Fruit fly (Drosophila melanogaster) whole organism, embryonic: ENCODE measurements around the gene ash1.

Source experiments
- Abd-B ChIP-seq: fragments of 200-800 bp; sonication (Bioruptor generic); optimal IDR thresholded peaks from 2 replicates; lab custom pipeline; 2018; ENCODE audit warnings: missing biosample characterization, mild to moderate bottlenecking, missing genetic modification characterization, moderate library complexity
- Antp ChIP-seq: fragments of 200-800 bp; sonication (Bioruptor generic); optimal IDR thresholded peaks from 3 replicates; lab custom pipeline; 2016; ENCODE audit warnings: missing biosample characterization, missing genetic modification characterization
- Atf-2 ChIP-seq: fragments of 200-800 bp; sonication (Bioruptor generic); optimal IDR thresholded peaks from 2 replicates; lab custom pipeline; 2016; ENCODE audit warnings: missing biosample characterization, missing genetic modification characterization
- Atf3 ChIP-seq: fragments of 200-800 bp; sonication (Bioruptor generic); optimal IDR thresholded peaks from 3 replicates; lab custom pipeline; 2016; ENCODE audit warnings: missing biosample characterization, missing genetic modification characterization
- CG10654 ChIP-seq: fragments of 200-800 bp; sonication (Bioruptor generic); optimal IDR thresholded peaks from 2 replicates; lab custom pipeline; 2016; ENCODE audit warnings: missing biosample characterization, missing genetic modification characterization
- CG12071 ChIP-seq: fragments of 200-800 bp; sonication (Bioruptor generic); optimal IDR thresholded peaks from 3 replicates; lab custom pipeline; 2018; ENCODE audit warnings: missing biosample characterization, mild to moderate bottlenecking, missing genetic modification characterization
- CG12744 ChIP-seq: fragments of 200-800 bp; sonication (Bioruptor generic); optimal IDR thresholded peaks from 2 replicates; lab custom pipeline; 2016; ENCODE audit warnings: missing biosample characterization, missing genetic modification characterization
- CG12769 ChIP-seq: fragments of 200-800 bp; sonication (Bioruptor generic); optimal IDR thresholded peaks from 2 replicates; lab custom pipeline; 2019; ENCODE audit warnings: missing biosample characterization, mild to moderate bottlenecking, missing genetic modification characterization, moderate library complexity
- CG15514 ChIP-seq: fragments of 200-800 bp; sonication (Bioruptor generic); optimal IDR thresholded peaks from 3 replicates; lab custom pipeline; 2017; ENCODE audit warnings: missing biosample characterization, missing genetic modification characterization, mild to moderate bottlenecking, moderate library complexity, missing genetic modification reagents
- CG1647 ChIP-seq: fragments of 200-800 bp; sonication (Bioruptor generic); optimal IDR thresholded peaks from 3 replicates; lab custom pipeline; 2016; ENCODE audit warnings: missing biosample characterization, missing genetic modification characterization
- CG17186 ChIP-seq: fragments of 200-800 bp; sonication (Bioruptor generic); optimal IDR thresholded peaks from 3 replicates; lab custom pipeline; 2017; ENCODE audit warnings: missing biosample characterization, missing genetic modification reagents, missing genetic modification characterization
- CG17328 ChIP-seq: fragments of 200-800 bp; sonication (Bioruptor generic); IDR thresholded peaks from 2 replicates; pipeline ENCODE4 v1.3.6; 2022; ENCODE audit warnings: missing biosample characterization, missing genetic modification characterization
- CG18011 ChIP-seq: fragments of 200-800 bp; sonication (Bioruptor generic); optimal IDR thresholded peaks from 2 replicates; lab custom pipeline; 2017; ENCODE audit warnings: missing biosample characterization, missing genetic modification characterization, mild to moderate bottlenecking, moderate library complexity, missing genotype
- CG2202 ChIP-seq: fragments of 200-800 bp; sonication (Bioruptor generic); optimal IDR thresholded peaks from 2 replicates; lab custom pipeline; 2018; ENCODE audit warnings: missing biosample characterization, mild to moderate bottlenecking, missing genetic modification characterization
- CG3065 ChIP-seq: fragments of 200-800 bp; sonication (Bioruptor generic); optimal IDR thresholded peaks from 2 replicates; lab custom pipeline; 2016; ENCODE audit warnings: missing biosample characterization, missing genetic modification characterization
- CG43689 ChIP-seq: fragments of 200-800 bp; sonication (Bioruptor generic); IDR thresholded peaks from 2 replicates; pipeline ENCODE4 v1.3.6; 2022; ENCODE audit warnings: missing biosample characterization, missing genetic modification characterization
- CG5953 ChIP-seq: fragments of 200-800 bp; sonication (Bioruptor generic); IDR thresholded peaks from 2 replicates; pipeline ENCODE4 v1.3.6; 2022; ENCODE audit warnings: missing biosample characterization, missing genetic modification characterization
- CG6272 ChIP-seq: fragments of 200-800 bp; sonication (Bioruptor generic); IDR thresholded peaks from 2 replicates; pipeline ENCODE4 v1.3.6; 2022; ENCODE audit warnings: missing biosample characterization, missing genetic modification characterization
- CG6765 ChIP-seq: fragments of 200-800 bp; sonication (Bioruptor generic); optimal IDR thresholded peaks from 3 replicates; lab custom pipeline; 2017; ENCODE audit warnings: missing biosample characterization, mild to moderate bottlenecking, missing genetic modification characterization
- CG8765 ChIP-seq: fragments of 200-800 bp; sonication (Bioruptor generic); IDR thresholded peaks from 2 replicates; pipeline ENCODE4 v1.3.6; 2022; ENCODE audit warnings: missing biosample characterization, missing genetic modification characterization
- CTCF ChIP-seq: fragments of 200-800 bp; sonication (Bioruptor generic); optimal IDR thresholded peaks from 2 replicates; lab custom pipeline; 2017; ENCODE audit warnings: missing biosample characterization, mild to moderate bottlenecking, missing genetic modification characterization, moderate library complexity
- Camta ChIP-seq: fragments of 200-800 bp; sonication (Bioruptor generic); optimal IDR thresholded peaks from 2 replicates; lab custom pipeline; 2016; ENCODE audit warnings: missing biosample characterization, missing genetic modification characterization
- Gsc ChIP-seq: fragments of 200-800 bp; sonication (Bioruptor generic); IDR thresholded peaks from 2 replicates; pipeline ENCODE4 v1.3.6; 2022; ENCODE audit warnings: missing biosample characterization, missing genetic modification characterization
- H15 ChIP-seq: fragments of 200-800 bp; sonication (Bioruptor generic); IDR thresholded peaks from 3 replicates; pipeline ENCODE4 v1.3.6; 2022; ENCODE audit warnings: missing biosample characterization, missing genetic modification characterization
- H2.0 ChIP-seq: fragments of 200-800 bp; sonication (Bioruptor generic); IDR thresholded peaks from 2 replicates; pipeline ENCODE4 v1.3.6; 2022; ENCODE audit warnings: missing biosample characterization, missing genetic modification characterization
- Hmr ChIP-seq: fragments of 200-800 bp; sonication (Bioruptor generic); optimal IDR thresholded peaks from 3 replicates; lab custom pipeline; 2017; ENCODE audit warnings: mild to moderate bottlenecking, missing biosample characterization, missing genetic modification reagents, missing genetic modification characterization
- Hr78 ChIP-seq, 2 experiments: fragments of 200-800 bp in 1 of 2; fragments of >200 bp in 1 of 2; sonication (Bioruptor generic) in 1 of 2; optimal IDR thresholded peaks; 2 replicates each; lab custom pipeline; 2017 to 2019; ENCODE audit warnings: missing biosample characterization in 2 of 2, missing genetic modification characterization in 2 of 2, mild to moderate bottlenecking in 1 of 2, moderate library complexity in 1 of 2
- Max ChIP-seq: fragments of 200-800 bp; sonication (Bioruptor generic); optimal IDR thresholded peaks from 2 replicates; lab custom pipeline; 2016; ENCODE audit warnings: missing biosample characterization, mild to moderate bottlenecking, missing genetic modification characterization
- NFAT ChIP-seq: fragments of 200-800 bp; sonication (Bioruptor generic); IDR thresholded peaks from 2 replicates; pipeline ENCODE4 v1.3.6; 2022; ENCODE audit warnings: missing biosample characterization, missing genetic modification characterization
- Nf-YB ChIP-seq: fragments of 200-800 bp; sonication (Bioruptor generic); optimal IDR thresholded peaks from 3 replicates; lab custom pipeline; 2019; ENCODE audit warnings: missing biosample characterization, mild to moderate bottlenecking, missing genetic modification characterization, moderate library complexity
- PHDP ChIP-seq: fragments of 200-800 bp; sonication (Bioruptor generic); optimal IDR thresholded peaks from 3 replicates; lab custom pipeline; 2018; ENCODE audit warnings: missing biosample characterization, mild to moderate bottlenecking, missing genetic modification characterization, moderate library complexity
- Usf ChIP-seq: fragments of 200-800 bp; sonication (Bioruptor generic); optimal IDR thresholded peaks from 2 replicates; lab custom pipeline; 2017; ENCODE audit warnings: missing genotype, missing biosample characterization, missing genetic modification characterization
- ab ChIP-seq: fragments of 200-800 bp; sonication (Bioruptor generic); optimal IDR thresholded peaks from 2 replicates; lab custom pipeline; 2016; ENCODE audit warnings: missing biosample characterization, missing genetic modification characterization
- ap ChIP-seq: fragments of 200-800 bp; sonication (Bioruptor generic); IDR thresholded peaks from 2 replicates; pipeline ENCODE4 v1.3.6; 2022; ENCODE audit warnings: missing biosample characterization, missing genetic modification characterization
- cato ChIP-seq: fragments of 200-800 bp; sonication (Bioruptor generic); optimal IDR thresholded peaks from 2 replicates; lab custom pipeline; 2016; ENCODE audit warnings: missing biosample characterization, missing genetic modification characterization, borderline replicate concordance
- corto ChIP-seq: fragments of 200-800 bp; sonication (Bioruptor generic); optimal IDR thresholded peaks from 2 replicates; lab custom pipeline; 2016; ENCODE audit warnings: missing biosample characterization, mild to moderate bottlenecking, missing genetic modification characterization, moderate library complexity
- crol ChIP-seq: fragments of 200-800 bp; sonication (Bioruptor generic); IDR thresholded peaks from 2 replicates; pipeline ENCODE4 v1.3.6; 2022; ENCODE audit warnings: missing biosample characterization, missing genetic modification characterization
- cwo ChIP-seq: fragments of 200-800 bp; sonication (Bioruptor generic); optimal IDR thresholded peaks from 3 replicates; lab custom pipeline; 2017; ENCODE audit warnings: missing biosample characterization, missing genetic modification characterization, mild to moderate bottlenecking, moderate library complexity, missing genetic modification reagents
- da ChIP-seq: fragments of 200-800 bp; sonication (Bioruptor generic); optimal IDR thresholded peaks from 2 replicates; lab custom pipeline; 2016; ENCODE audit warnings: missing biosample characterization, missing genetic modification characterization
- dmrt99B ChIP-seq: fragments of 200-800 bp; sonication (Bioruptor generic); optimal IDR thresholded peaks from 2 replicates; lab custom pipeline; 2018; ENCODE audit warnings: missing biosample characterization, mild to moderate bottlenecking, missing genetic modification characterization, moderate library complexity
- dpn ChIP-seq, 2 experiments: fragments of 200-800 bp; sonication (Bioruptor generic); optimal IDR thresholded peaks; 3 replicates each; lab custom pipeline; 2016; ENCODE audit warnings: missing biosample characterization in 2 of 2, missing genetic modification characterization in 2 of 2
- eyg ChIP-seq: fragments of 200-800 bp; sonication (Bioruptor generic); optimal IDR thresholded peaks from 3 replicates; lab custom pipeline; 2016; ENCODE audit warnings: missing biosample characterization, missing genetic modification characterization
- fd64A ChIP-seq: fragments of 200-800 bp; sonication (Bioruptor generic); optimal IDR thresholded peaks from 3 replicates; lab custom pipeline; 2018; ENCODE audit warnings: missing biosample characterization, mild to moderate bottlenecking, missing genetic modification characterization
- gcm2 ChIP-seq: fragments of 200-800 bp; sonication (Bioruptor generic); optimal IDR thresholded peaks from 2 replicates; lab custom pipeline; 2016; ENCODE audit warnings: missing biosample characterization, missing genetic modification characterization
- gro ChIP-seq: fragments of 200-800 bp; sonication (Bioruptor generic); optimal IDR thresholded peaks from 2 replicates; lab custom pipeline; 2016; ENCODE audit warnings: missing biosample characterization, missing genetic modification characterization
- jing ChIP-seq: fragments of 200-800 bp; sonication (Bioruptor generic); optimal IDR thresholded peaks from 2 replicates; lab custom pipeline; 2018; ENCODE audit warnings: missing biosample characterization, mild to moderate bottlenecking, missing genetic modification characterization
- pho ChIP-seq: fragments of 200-800 bp; sonication (Bioruptor generic); optimal IDR thresholded peaks from 2 replicates; lab custom pipeline; 2016; ENCODE audit warnings: missing biosample characterization, missing genetic modification characterization
- row ChIP-seq: fragments of 200-800 bp; sonication (Bioruptor generic); IDR thresholded peaks from 3 replicates; pipeline ENCODE4 v1.3.6; 2022; ENCODE audit warnings: missing biosample characterization, missing genetic modification characterization
- sna ChIP-seq: fragments of 200-800 bp; sonication (Bioruptor generic); IDR thresholded peaks from 2 replicates; pipeline ENCODE4 v1.3.6; 2022; ENCODE audit warnings: missing biosample characterization, missing genetic modification characterization; ENCODE audit not compliant: partially characterized antibody
- tup ChIP-seq: fragments of 200-800 bp; sonication (Bioruptor generic); optimal IDR thresholded peaks from 2 replicates; lab custom pipeline; 2016; ENCODE audit warnings: missing biosample characterization, mild to moderate bottlenecking, missing genetic modification characterization, moderate library complexity
- unpg ChIP-seq: fragments of 200-800 bp; sonication (Bioruptor generic); optimal IDR thresholded peaks from 3 replicates; lab custom pipeline; 2018; ENCODE audit warnings: missing biosample characterization, mild to moderate bottlenecking, missing genetic modification characterization, moderate library complexity

Gene ash1

DNA sequence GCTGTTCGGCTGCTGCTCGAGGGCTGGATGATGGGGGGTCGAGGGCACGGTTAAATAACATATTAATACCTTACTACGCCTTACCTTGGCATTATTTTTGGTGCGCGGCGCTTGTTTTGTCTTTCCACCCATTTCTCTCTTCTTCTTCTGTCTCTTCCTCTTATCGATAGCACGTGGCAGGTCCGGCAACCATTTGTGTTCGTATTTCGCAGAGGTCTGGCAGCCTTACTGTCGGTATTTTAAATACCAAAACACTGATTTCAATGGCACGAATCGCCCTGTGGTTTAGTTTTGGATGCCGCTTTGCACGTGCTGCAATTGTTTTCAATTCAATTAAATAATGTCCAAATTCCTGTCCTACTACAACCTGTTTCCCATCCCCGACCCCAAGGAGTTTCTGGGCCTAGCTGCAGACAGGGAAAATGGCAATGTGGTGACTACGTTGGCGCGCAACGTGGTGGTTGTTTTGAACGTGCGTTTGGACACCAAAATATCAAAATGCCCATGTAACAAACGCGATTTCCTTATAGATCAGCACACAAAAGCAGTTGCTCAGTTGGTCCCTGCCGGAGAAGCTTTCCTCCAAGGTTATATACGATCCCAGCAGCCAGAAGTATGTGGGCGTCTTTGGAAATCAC is 46.3 kb downstream of the ash1 start, which contains the start of the genes Ltn1 and CG9300 (continued):
- TF ChIP-seq CG12744 (GFP tag; lab: Kevin White, UChicago) (no peak), ab (GFP tag; lab: Kevin White, UChicago) (no peak), row (no peak), CG12071 (GFP tag; lab: Kevin White, UChicago) (no peak), Antp (GFP tag; lab: Kevin White, UChicago) (peak; percentile 23), pho (GFP tag; lab: Kevin White, UChicago) (peak; percentile 14), CG17328 (GFP tag; lab: Robert Waterston, UW) (peak; percentile 41; the same call in 1 of the 2 replicates), dmrt99B (tag; lab: Kevin White, UChicago) (no peak), CG12769 (tag; lab: Kevin White, UChicago) (no peak), Abd-B (GFP tag; lab: Kevin White, UChicago) (no peak), crol (GFP tag; lab: Robert Waterston, UW) (no peak), gro (GFP tag; lab: Kevin White, UChicago) (no peak), Gsc (GFP tag; lab: Robert Waterston, UW) (no peak), eyg (GFP tag; lab: Kevin White, UChicago) (no peak), Hmr (GFP tag; lab: Kevin White, UChicago) (no peak), cato (GFP tag; lab: Kevin White, UChicago) (no peak), Max (GFP tag; lab: Kevin White, UChicago) (peak; percentile 93), CG6765 (no peak), CG10654 (GFP tag; lab: Kevin White, UChicago) (peak; percentile 5), CG6272 (GFP tag; lab: Robert Waterston, UW) (no peak), Camta (GFP tag; lab: Kevin White, UChicago) (no peak), unpg (no peak), Nf-YB (no peak), PHDP (tag; lab: Kevin White, UChicago) (no peak), CTCF (GFP tag; lab: Kevin White, UChicago) (no peak), sna (GFP tag; lab: Robert Waterston, UW) (peak; percentile 57; the same call in 1 of the 2 replicates), tup (GFP tag; lab: Kevin White, UChicago) (no peak), CG17186 (GFP tag; lab: Kevin White, UChicago) (peak; percentile 79), NFAT (peak; percentile 50; the same call in 1 of the 2 replicates), gcm2 (GFP tag; lab: Kevin White, UChicago) (no peak), CG1647 (GFP tag; lab: Kevin White, UChicago) (no peak), fd64A (GFP tag; lab: Kevin White, UChicago) (no peak), CG2202 (no peak), CG8765 (GFP tag; lab: Robert Waterston, UW) (no peak), ap (GFP tag; lab: Robert Waterston, UW) (no peak), Usf (GFP tag; lab: Kevin White, UChicago) (peak; percentile 20), cwo (GFP tag; lab: Kevin White, UChicago) (peak; percentile 98), da (GFP tag; lab: Kevin White, UChicago) (peak; percentile 22), H15 (GFP tag; lab: Robert Waterston, UW) (no peak), Atf3 (GFP tag; lab: Kevin White, UChicago) (no peak), CG18011 (no peak), dpn (GFP tag; optimal IDR thresholded peaks at IDR 0.05; lab: Kevin White, UChicago) (peak; percentile 30 to 35), CG3065 (GFP tag; lab: Kevin White, UChicago) (no peak), Atf-2 (GFP tag; lab: Kevin White, UChicago) (no peak), H2.0 (GFP tag; lab: Robert Waterston, UW) (no peak), jing (GFP tag; lab: Kevin White, UChicago) (no peak), Hr78 (GFP tag; optimal IDR thresholded peaks at IDR 0.05; lab: Kevin White, UChicago) (no peak), CG5953 (GFP tag; lab: Robert Waterston, UW) (no peak), CG43689 (no peak), CG15514 (GFP tag; lab: Kevin White, UChicago) (peak; percentile 74), corto (GFP tag; lab: Kevin White, UChicago) (no peak)
